Worm (Caenorhabditis elegans) whole organism, L4/young adult: ENCODE results near the gene sri-20.

Experiments used
- W03F9.2 ChIP-seq: fragments of 150-350 bp; optimal IDR thresholded peaks from 2 replicates; lab custom pipeline; 2014; ENCODE audit warnings: missing biosample characterization, missing genetic modification characterization
- dao-5 ChIP-seq: sonication (generic microtip); optimal IDR thresholded peaks from 2 replicates; lab custom pipeline; 2016; ENCODE audit warnings: missing genotype, missing genetic modification characterization, moderate library complexity, missing compliant biosample characterization
- him-1 ChIP-seq: sonication (generic microtip); optimal IDR thresholded peaks from 2 replicates; lab custom pipeline; 2016; ENCODE audit warnings: missing genotype, missing genetic modification reagents, missing genetic modification characterization, missing compliant biosample characterization

The sri-20 gene

DNA sequence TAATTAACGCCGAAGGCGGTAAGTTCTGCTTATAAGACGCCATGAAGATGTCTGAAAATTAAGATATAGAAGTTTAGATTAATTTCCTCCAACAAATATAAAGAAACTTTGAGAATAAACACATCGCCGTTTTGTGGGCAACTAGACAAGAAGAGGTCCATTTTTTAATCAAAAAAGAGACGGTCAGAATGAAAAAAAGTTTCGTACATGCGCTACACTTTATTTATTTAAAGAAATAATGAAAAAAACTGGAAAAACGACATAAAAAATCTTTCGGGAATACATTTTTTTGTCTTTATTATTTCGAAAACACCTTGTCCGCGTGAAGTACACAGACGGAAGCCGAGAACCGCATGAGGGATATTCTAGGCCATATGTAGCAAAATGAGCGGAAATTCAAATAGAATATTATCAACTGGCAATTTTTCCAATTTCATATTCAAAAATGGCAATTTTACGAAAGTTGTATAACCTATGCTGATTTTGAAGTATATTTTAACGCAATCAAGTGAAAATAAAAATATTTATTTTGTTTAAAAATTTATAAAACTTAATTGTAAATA lies 12.5 kb upstream of the sri-20 start, which contains the start of gene sluh-7:
TSS of gene sluh-7 (minus strand) at position 51 of the 563 bp plus-strand sequence.
- TF ChIP-seq dao-5 (no peak), W03F9.2 (tag; lab: Kevin White, UChicago) (peak; percentile 86), him-1 (tag; lab: Kevin White, UChicago) (peak; percentile 32)

DNA sequence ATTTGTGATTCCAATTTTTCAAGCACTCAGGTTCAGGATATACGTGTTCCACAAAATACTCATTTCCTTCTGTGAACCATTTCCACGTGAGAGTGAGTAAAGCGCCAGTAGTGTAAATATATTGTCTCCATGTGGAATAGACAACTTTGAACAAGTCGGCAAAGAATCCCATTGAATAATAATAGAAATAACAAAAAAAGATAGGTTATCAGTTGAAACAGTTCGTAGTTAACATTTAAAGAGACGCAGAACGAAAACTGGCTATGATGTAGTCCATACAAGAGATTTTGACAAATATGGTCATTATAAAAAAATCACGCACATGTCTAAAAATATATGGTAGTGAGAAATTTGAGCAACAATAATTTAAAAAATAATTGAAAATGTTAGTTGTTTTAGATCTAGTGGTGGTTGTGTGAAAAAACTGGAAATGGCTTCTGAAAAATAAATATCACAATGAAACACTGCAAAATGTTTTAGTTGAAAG lies 10.8 kb upstream of the sri-20 start, which contains the start of gene ceeh-2:
TSS of gene ceeh-2 (minus strand) at position 437 of the 487 bp plus-strand sequence.
- TF ChIP-seq him-1 (tag; lab: Kevin White, UChicago) (no peak), W03F9.2 (tag; lab: Kevin White, UChicago) (no peak), dao-5 (no peak)

DNA sequence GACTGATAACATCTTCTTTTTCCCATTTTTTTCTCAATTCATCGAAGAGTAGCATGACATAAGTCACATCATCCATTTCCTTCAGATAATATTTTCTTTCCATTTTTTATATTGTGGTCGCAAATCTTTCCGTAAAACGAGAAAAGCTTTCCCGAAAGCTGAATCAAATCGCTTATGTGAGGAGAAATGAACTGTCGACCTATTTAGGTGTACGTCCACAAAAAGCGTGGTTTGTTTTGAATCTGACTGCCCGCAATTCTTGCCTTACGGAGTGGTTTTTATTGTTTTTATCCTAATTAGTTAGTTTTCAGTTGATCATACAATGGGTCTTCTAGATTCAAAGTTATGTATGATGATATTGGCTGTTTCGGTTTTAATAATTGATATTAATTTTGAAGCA lies 10.1 kb upstream of the sri-20 start, which contains the start of gene ttll-15:
TSS of gene ttll-15 (plus strand) at position 301 of the 400 bp plus-strand sequence.
- TF ChIP-seq W03F9.2 (tag; lab: Kevin White, UChicago): no peak
- TF ChIP-seq him-1 (tag; lab: Kevin White, UChicago): no peak
- TF ChIP-seq dao-5: no peak

DNA sequence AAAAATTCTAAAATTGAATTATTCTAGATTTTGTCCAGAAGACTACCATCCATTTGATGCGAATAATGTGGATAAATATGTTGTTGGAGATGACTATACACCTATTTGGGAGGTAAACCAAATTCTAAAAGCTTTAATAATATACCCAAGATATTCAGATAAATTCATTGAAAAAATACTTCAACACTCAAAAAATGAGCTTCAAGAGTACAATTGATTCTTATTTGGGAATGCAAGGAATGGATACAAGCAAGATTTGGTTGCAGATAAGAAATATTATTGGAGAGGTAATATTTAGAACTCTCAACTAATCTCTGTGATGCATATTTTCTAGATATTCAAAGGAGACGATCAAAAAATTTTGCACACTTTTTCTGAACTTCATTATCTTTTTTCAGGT lies 8.2 kb upstream of the sri-20 start:
- TF ChIP-seq him-1 (tag; lab: Kevin White, UChicago) (no peak), dao-5 (no peak), W03F9.2 (tag; lab: Kevin White, UChicago) (no peak)

DNA sequence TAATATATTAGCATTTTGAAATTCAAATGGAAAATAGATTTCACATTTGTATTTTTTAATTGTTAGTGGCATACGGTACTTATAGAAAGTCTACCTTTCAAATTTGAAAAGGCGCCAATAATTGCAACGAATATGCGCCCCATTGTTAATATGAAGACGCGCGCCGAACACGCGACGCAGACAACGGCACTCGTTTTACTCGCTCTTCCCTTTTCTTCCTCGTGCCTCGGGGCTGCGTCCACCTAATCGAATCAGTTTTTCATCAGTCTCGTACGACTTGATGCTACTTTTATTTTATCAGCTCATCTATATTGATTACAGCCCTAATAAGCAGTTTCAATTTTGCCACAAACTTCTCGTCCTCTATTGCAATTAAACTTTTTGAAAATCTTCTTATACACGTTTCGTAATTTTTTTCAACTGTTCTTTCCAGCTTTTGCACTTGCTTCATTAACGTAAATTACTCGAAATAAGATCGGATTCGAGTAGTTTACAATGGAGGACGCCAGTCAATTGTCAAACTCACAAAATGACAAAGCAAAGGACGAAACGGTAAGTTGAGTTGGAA lies 6.4 kb upstream of the sri-20 start, which contains the start of gene cash-1:
TSS of gene cash-1 (plus strand) at position 432 of the 568 bp plus-strand sequence.
- TF ChIP-seq dao-5 (no peak), W03F9.2 (tag; lab: Kevin White, UChicago) (peak; percentile 73)

DNA sequence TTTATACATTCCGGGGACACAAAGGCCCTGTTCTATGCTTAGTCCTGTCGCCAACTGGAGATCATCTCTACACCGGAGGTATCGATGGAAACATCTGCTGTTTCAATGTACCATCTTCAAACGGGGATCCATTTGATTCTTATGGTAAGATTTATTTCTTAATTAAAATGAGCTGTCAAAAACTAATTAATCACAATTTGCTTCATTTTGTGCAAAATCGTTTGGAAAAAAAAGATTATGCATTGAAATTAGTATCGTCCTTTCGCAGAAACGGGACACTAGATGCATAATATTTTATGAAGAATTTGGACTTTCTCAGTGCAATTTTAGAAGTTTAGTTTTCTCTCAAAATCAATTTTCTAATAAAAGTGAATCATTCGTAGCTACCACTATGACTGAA lies 4.5 kb upstream of the sri-20 start:
- TF ChIP-seq him-1 (tag; lab: Kevin White, UChicago): no peak
- TF ChIP-seq dao-5: no peak
- TF ChIP-seq W03F9.2 (tag; lab: Kevin White, UChicago): no peak

DNA sequence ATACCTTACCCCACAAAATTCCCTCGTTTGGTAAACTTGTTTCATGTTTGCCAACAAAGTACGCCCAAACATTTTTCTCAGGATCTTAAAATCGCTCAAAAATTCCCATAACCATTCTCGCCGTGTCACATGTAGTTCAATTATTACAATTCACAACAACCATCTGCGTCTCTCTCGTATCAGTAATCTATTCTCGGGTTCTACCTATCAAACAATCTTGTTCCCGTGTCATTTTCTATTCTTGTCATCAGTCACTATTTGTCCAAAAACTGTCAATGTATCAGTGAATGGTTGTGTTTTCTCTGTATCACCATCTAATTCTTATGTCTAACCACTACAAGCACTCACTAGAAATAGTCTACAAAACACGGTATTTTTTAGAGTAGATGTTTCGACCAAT lies 2.8 kb downstream of the sri-20 start:
- TF ChIP-seq dao-5 (no peak), W03F9.2 (tag; lab: Kevin White, UChicago) (no peak), him-1 (tag; lab: Kevin White, UChicago) (no peak)

DNA sequence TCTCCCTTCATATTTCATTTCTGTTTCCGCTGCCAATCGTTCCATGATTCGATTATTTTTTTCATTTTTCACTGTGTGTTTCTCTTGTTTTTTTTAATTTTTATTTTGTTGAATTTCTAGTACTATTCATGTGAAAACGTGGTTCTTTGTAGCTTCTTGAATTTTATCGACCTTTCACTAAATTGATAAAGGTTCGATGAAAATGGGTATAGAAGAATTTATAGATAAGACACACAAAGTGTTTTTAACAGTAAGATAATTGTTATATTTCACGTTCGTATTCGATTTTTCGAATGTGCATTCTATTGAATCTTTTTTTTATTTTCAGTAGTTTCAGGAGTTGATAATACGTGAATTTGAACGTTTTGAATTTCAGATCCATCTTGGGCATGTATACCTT lies 3.6 kb downstream of the sri-20 start, which contains the start of gene ugt-49:
TSS of gene ugt-49 (plus strand) at position 371 of the 400 bp plus-strand sequence.
- TF ChIP-seq W03F9.2 (tag; lab: Kevin White, UChicago) (no peak), him-1 (tag; lab: Kevin White, UChicago) (no peak)

DNA sequence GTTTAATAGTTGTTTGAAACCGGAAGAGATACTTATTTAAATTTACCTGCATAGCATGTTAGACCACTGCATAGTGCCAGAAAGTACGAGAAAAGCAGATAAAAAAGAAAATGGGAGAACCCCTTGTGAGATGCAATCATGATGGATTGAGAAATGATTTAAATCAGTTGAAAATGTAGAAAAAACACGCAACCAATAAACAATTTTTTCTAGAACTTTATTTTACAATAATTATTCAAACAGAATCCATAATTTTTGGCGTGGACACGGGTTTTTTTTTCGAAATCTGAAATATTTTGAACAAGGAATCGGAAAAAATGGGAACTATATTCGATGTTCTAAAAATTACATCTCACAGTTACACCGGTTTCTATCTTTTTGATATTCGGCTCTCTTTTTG lies 10.9 kb downstream of the sri-20 start, which contains the start of gene AC3.12:
TSS of gene AC3.12 (minus strand) at position 101 of the 400 bp plus-strand sequence.
- TF ChIP-seq dao-5: no peak

DNA sequence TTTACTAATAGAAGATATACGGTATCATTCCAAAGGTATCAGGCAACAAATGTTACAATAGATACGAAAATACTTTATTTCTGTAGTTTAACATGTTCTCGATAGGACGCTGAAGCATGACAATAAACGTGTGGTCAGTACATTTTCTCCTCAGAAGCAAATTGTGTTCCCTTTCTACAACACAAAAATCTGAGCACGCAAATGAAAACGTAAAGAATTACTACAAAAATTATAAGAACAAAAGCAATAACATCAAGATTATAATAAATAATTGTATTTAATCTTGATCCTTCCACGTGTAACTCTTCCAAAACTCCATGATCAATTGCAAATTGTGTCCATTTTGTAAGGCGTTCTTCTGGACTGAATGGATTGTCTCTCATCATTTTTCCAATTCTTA lies 11.4 kb downstream of the sri-20 start:
- TF ChIP-seq W03F9.2 (tag; lab: Kevin White, UChicago) (no peak), dao-5 (no peak), him-1 (tag; lab: Kevin White, UChicago) (no peak)

DNA sequence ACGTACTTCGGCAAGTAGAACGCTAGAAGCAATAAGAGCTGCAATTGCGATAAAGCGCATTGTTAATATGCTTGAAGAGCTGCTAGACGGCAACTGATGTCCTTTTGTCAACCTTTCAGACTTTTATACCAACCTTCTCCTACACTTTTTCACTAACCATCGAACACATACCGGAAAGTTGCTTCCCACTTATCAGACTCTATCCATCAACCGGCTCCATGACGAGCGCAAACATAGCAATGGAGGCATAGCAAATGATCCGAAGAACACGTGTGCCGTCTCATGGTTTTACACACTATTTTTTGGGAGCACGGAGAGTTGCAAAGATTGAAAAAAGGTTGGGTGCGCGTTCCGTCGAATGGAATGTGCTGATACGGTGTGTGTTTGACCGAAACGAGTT lies 13.4 kb downstream of the sri-20 start, which contains the start of gene abu-1:
TSS of gene abu-1 (minus strand) at position 101 of the 400 bp plus-strand sequence.
- TF ChIP-seq W03F9.2 (tag; lab: Kevin White, UChicago): no peak

DNA sequence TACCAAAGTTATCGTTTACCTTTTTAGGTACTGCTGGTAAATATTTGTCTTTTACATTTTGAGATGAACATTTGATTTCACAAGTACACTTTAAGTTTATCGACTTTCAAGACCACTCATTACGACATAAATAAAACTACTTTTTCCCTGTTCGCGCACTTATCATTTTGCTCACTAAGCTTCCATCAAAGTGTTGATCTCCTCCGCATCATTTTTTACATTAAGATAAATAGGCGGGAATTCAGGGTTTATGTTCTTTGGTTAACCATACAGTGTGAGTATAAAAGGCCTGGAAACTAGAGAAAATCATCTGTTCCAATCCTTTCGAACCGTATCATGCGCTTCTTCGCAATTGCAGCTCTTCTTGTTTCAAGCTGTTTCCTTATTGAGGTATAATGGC lies 13.8 kb downstream of the sri-20 start, which contains the start of gene pqn-2:
TSS of gene pqn-2 (plus strand) at position 301 of the 400 bp plus-strand sequence.
- TF ChIP-seq him-1 (tag; lab: Kevin White, UChicago) (no peak), W03F9.2 (tag; lab: Kevin White, UChicago) (no peak), dao-5 (no peak)

DNA sequence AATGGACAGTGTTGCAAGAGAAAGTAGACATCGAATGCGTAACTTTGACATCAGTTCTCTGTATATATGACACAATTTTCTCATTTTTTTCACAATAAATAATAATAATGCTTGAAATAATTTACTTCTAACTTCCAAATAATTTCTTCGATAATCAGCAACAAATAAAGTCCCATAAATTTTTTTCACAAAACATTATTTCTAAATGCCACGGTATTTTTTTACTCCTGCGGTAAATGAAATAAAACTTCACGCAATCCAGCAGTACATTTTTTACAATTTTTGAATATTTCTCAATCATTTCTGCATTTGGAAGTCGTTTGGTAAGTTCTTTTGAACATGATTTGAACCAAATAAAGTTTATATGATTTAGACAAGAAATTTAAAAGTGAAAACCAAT lies 15.6 kb downstream of the sri-20 start, which contains the start of gene spe-10:
TSS of gene spe-10 (plus strand) at position 301 of the 400 bp plus-strand sequence.
- TF ChIP-seq him-1 (tag; lab: Kevin White, UChicago) (no peak), dao-5 (no peak), W03F9.2 (tag; lab: Kevin White, UChicago) (no peak)

DNA sequence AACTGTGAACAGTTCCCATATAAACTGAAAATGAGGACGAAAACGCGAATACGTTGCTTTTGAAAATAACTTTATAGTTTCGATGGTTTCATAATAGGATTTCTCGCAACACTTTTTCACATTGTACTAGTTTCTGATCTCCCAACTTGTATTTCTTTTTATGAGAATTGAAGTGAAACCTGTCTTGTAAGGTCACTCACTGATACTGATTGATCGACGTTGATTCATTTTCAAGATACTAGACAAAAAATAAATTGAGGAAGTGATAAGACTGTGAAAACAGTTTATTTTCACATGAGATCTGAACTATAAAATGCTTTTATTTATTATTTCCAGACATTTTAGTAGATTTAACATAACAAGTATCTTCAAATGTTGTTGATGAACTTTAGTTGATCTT lies 19.1 kb downstream of the sri-20 start:
- TF ChIP-seq dao-5: no peak
- no peak for TF ChIP-seq W03F9.2 (tag; lab: Kevin White, UChicago)
- TF ChIP-seq him-1 (tag; lab: Kevin White, UChicago): no peak
